Fruit fly (Drosophila melanogaster) whole organism, larva: Measurements from ENCODE around the gene CG6479.

Experiments used
- noc ChIP-seq: fragments of 200-800 bp; sonication (Bioruptor generic); optimal IDR thresholded peaks from 3 replicates; lab custom pipeline; 2019; ENCODE audit warnings: missing biosample characterization, mild to moderate bottlenecking, missing genetic modification characterization, moderate library complexity

CG6479 gene

dm6 chr3L:17346393-17346792, 7.3 kb upstream of the CG6479 start:
- no peak for TF ChIP-seq noc (tag; lab: Kevin White, UChicago)

dm6 chr3L:17344596-17344995, 5.5 kb upstream of the CG6479 start, which contains the start of gene brv2:
brv2 (minus strand) TSS chr3L:17344696.
- TF ChIP-seq noc (tag; lab: Kevin White, UChicago): no peak

dm6 chr3L:17341216-17341615, 2.2 kb upstream of the CG6479 start, which contains the start of gene CG13727:
CG13727 (minus strand) TSS chr3L:17341316.
- no peak for TF ChIP-seq noc (tag; lab: Kevin White, UChicago)

dm6 chr3L:17339756-17340155, 694 bp upstream of the CG6479 start:
- no peak for TF ChIP-seq noc (tag; lab: Kevin White, UChicago)

- TF ChIP-seq noc (tag; lab: Kevin White, UChicago): no peak
These were observed 10.0 kb downstream of the CG6479 start, which contains the start of gene Or74a for dm6 chr3L:17329069-17329468. Or74a (minus strand) TSS chr3L:17329169.

dm6 chr3L:17325418-17325817, 13.6 kb downstream of the CG6479 start, which contains the start of gene CG13725:
CG13725 (minus strand) TSS chr3L:17325518.
- no peak for TF ChIP-seq noc (tag; lab: Kevin White, UChicago)

- TF ChIP-seq noc (tag; lab: Kevin White, UChicago): no peak
These were observed 16.5 kb downstream of the CG6479 start, which contains the start of gene CG13724 for dm6 chr3L:17322541-17322940. CG13724 (plus strand) TSS chr3L:17322841.

dm6 chr3L:17320711-17321110, 18.4 kb downstream of the CG6479 start, which contains the start of gene ND-24L:
ND-24L (minus strand) TSS chr3L:17320811.
- TF ChIP-seq noc (tag; lab: Kevin White, UChicago): no peak

- no peak for TF ChIP-seq noc (tag; lab: Kevin White, UChicago)
These were observed 22.8 kb downstream of the CG6479 start for dm6 chr3L:17316220-17316619.

dm6 chr3L:17310509-17310908, 28.6 kb downstream of the CG6479 start:
- TF ChIP-seq noc (tag; lab: Kevin White, UChicago): no peak

dm6 chr3L:17292205-17292604, 46.9 kb downstream of the CG6479 start:
- TF ChIP-seq noc (tag; lab: Kevin White, UChicago): no peak
